Worm (Caenorhabditis elegans) whole organism, midembryonic: ENCODE measurements around the gene T13C2.3.
A peak's percentile ranks its signal among the peaks of the same experiment; 100 is the strongest.

Source experiments
- T22C8.4 ChIP-seq: fragments of 200-800 bp; sonication (Bioruptor generic); IDR thresholded peaks from 2 replicates; pipeline ENCODE4 v1.3.6; 2022; ENCODE audit warnings: missing genetic modification characterization, missing compliant biosample characterization
- cog-1 ChIP-seq: sonication (generic microtip); optimal IDR thresholded peaks from 2 replicates; lab custom pipeline; 2016; ENCODE audit warnings: missing genetic modification characterization, missing compliant biosample characterization
- flt-1 ChIP-seq: fragments of 200-800 bp; sonication (Bioruptor generic); IDR thresholded peaks from 2 replicates; pipeline ENCODE4 v1.3.6; 2022; ENCODE audit warnings: missing genetic modification characterization, missing compliant biosample characterization
- klf-2 ChIP-seq: fragments of 200-800 bp; sonication (Bioruptor generic); conservative IDR thresholded peaks from 2 replicates; pipeline ENCODE4 v1.3.6; 2022; ENCODE audit warnings: missing genetic modification reagents, missing genetic modification characterization, missing compliant biosample characterization
- med-1 ChIP-seq: sonication (generic microtip); optimal IDR thresholded peaks from 2 replicates; lab custom pipeline; 2017; ENCODE audit warnings: missing genetic modification characterization, mild to moderate bottlenecking, missing compliant biosample characterization, antibody characterized with exemption, missing genetic modification reagents; ENCODE audit not compliant: insufficient read depth
- ref-1 ChIP-seq: fragments of 200-800 bp; sonication (Bioruptor generic); conservative IDR thresholded peaks from 2 replicates; pipeline ENCODE4 v1.3.6; 2022; ENCODE audit warnings: missing genetic modification reagents, missing genetic modification characterization, missing compliant biosample characterization
- tab-1 ChIP-seq: fragments of 200-800 bp; sonication (Bioruptor generic); IDR thresholded peaks from 2 replicates; pipeline ENCODE4 v1.3.6; 2022; ENCODE audit warnings: missing genetic modification characterization, missing compliant biosample characterization
- ztf-23 ChIP-seq: fragments of 200-800 bp; sonication (Bioruptor generic); IDR thresholded peaks from 2 replicates; pipeline ENCODE4 v1.3.6; 2022; ENCODE audit warnings: missing genetic modification reagents, missing genetic modification characterization, missing compliant biosample characterization
- ztf-29 ChIP-seq: fragments of 200-800 bp; sonication (Bioruptor generic); IDR thresholded peaks from 2 replicates; pipeline ENCODE4 v1.3.6; 2022; ENCODE audit warnings: missing genetic modification reagents, missing genetic modification characterization, missing compliant biosample characterization

Gene T13C2.3

ce11 chrII:6835972-6836595, 47.0 kb downstream of the T13C2.3 start:
- no peak for TF ChIP-seq tab-1 (GFP tag; lab: Robert Waterston, UW)
- no peak for TF ChIP-seq ref-1
- TF ChIP-seq cog-1 (tag; lab: Kevin White, UChicago) = peak; percentile 50
- 0 out of 2 replicates have a peak, but pooled peaks have one; percentile 66 for TF ChIP-seq ztf-23 (GFP tag; lab: Robert Waterston, UW)
- no peak for TF ChIP-seq T22C8.4

- TF ChIP-seq klf-2 (GFP tag; lab: Robert Waterston, UW) = no peak
- TF ChIP-seq ztf-23 (GFP tag; lab: Robert Waterston, UW) = no peak
- no peak for TF ChIP-seq tab-1 (GFP tag; lab: Robert Waterston, UW)
Observed at ce11 chrII:6836762-6837566, 47.9 kb downstream of the T13C2.3 start.

ce11 chrII:6838270-6838878, 49.3 kb downstream of the T13C2.3 start:
- no peak for TF ChIP-seq ztf-23 (GFP tag; lab: Robert Waterston, UW)
- peak; percentile 13 for TF ChIP-seq cog-1 (tag; lab: Kevin White, UChicago)
- no peak for TF ChIP-seq klf-2 (GFP tag; lab: Robert Waterston, UW)

ce11 chrII:6838977-6839376, 49.9 kb downstream of the T13C2.3 start:
- TF ChIP-seq ztf-29 (GFP tag; lab: Robert Waterston, UW) (no peak), cog-1 (tag; lab: Kevin White, UChicago) (no peak), ztf-23 (GFP tag; lab: Robert Waterston, UW) (no peak), tab-1 (GFP tag; lab: Robert Waterston, UW) (no peak), flt-1 (GFP tag; lab: Robert Waterston, UW) (no peak), T22C8.4 (no peak), med-1 (GFP tag; lab: Kevin White, UChicago) (no peak), klf-2 (GFP tag; lab: Robert Waterston, UW) (no peak), ref-1 (no peak)

ce11 chrII:6840663-6841062, 51.6 kb downstream of the T13C2.3 start:
- TF ChIP-seq cog-1 (tag; lab: Kevin White, UChicago) (no peak), flt-1 (GFP tag; lab: Robert Waterston, UW) (no peak), ztf-23 (GFP tag; lab: Robert Waterston, UW) (no peak), klf-2 (GFP tag; lab: Robert Waterston, UW) (no peak), ztf-29 (GFP tag; lab: Robert Waterston, UW) (no peak), T22C8.4 (no peak), ref-1 (no peak), tab-1 (GFP tag; lab: Robert Waterston, UW) (no peak), med-1 (GFP tag; lab: Kevin White, UChicago) (no peak)

ce11 chrII:6841102-6841501, 52.1 kb downstream of the T13C2.3 start:
- TF ChIP-seq cog-1 (tag; lab: Kevin White, UChicago) = peak; percentile 15
- TF ChIP-seq T22C8.4 = no peak
